Worm (Caenorhabditis elegans) whole organism, mixed stage, embryonic: Measurements from ENCODE around the gene dgtr-1.

Source experiments
- bed-3 ChIP-seq: fragments of 200-800 bp; sonication (Bioruptor generic); optimal IDR thresholded peaks from 3 replicates; lab custom pipeline; 2018; ENCODE audit warnings: mild to moderate bottlenecking, missing genetic modification characterization, moderate library complexity, missing compliant biosample characterization
- ces-1 ChIP-seq: fragments of 150-350 bp; optimal IDR thresholded peaks from 2 replicates; lab custom pipeline; 2014; ENCODE audit warnings: missing biosample characterization, missing genetic modification reagents, missing genetic modification characterization
- elt-1 ChIP-seq: sonication (generic microtip); optimal IDR thresholded peaks from 2 replicates; lab custom pipeline; 2017; ENCODE audit warnings: missing genetic modification characterization, mild to moderate bottlenecking, missing compliant biosample characterization, antibody characterized with exemption, moderate library complexity, borderline replicate concordance; ENCODE audit not compliant: insufficient read depth
- mab-5 ChIP-seq: fragments of 150-350 bp; optimal IDR thresholded peaks from 2 replicates; lab custom pipeline; 2014; ENCODE audit warnings: missing biosample characterization, missing genetic modification characterization
- nhr-12 ChIP-seq: fragments of 150-350 bp; optimal IDR thresholded peaks from 2 replicates; lab custom pipeline; 2014; ENCODE audit warnings: missing biosample characterization, missing genetic modification characterization
- nhr-237 ChIP-seq: fragments of 150-350 bp; optimal IDR thresholded peaks from 2 replicates; lab custom pipeline; 2014; ENCODE audit warnings: missing biosample characterization, missing genetic modification characterization
- nhr-28 ChIP-seq: fragments of 150-350 bp; optimal IDR thresholded peaks from 2 replicates; lab custom pipeline; 2014; ENCODE audit warnings: missing biosample characterization, missing genetic modification characterization
- snpc-4 ChIP-seq: fragments of 150-350 bp; optimal IDR thresholded peaks from 2 replicates; lab custom pipeline; 2014; ENCODE audit warnings: missing biosample characterization, missing genetic modification characterization
- sptf-1 ChIP-seq: sonication (generic microtip); optimal IDR thresholded peaks from 2 replicates; lab custom pipeline; 2017; ENCODE audit warnings: mild to moderate bottlenecking, missing genetic modification characterization, moderate library complexity, missing compliant biosample characterization
- ztf-11 ChIP-seq: fragments of 150-350 bp; optimal IDR thresholded peaks from 2 replicates; lab custom pipeline; 2014; ENCODE audit warnings: missing biosample characterization, missing genetic modification characterization

DNA sequence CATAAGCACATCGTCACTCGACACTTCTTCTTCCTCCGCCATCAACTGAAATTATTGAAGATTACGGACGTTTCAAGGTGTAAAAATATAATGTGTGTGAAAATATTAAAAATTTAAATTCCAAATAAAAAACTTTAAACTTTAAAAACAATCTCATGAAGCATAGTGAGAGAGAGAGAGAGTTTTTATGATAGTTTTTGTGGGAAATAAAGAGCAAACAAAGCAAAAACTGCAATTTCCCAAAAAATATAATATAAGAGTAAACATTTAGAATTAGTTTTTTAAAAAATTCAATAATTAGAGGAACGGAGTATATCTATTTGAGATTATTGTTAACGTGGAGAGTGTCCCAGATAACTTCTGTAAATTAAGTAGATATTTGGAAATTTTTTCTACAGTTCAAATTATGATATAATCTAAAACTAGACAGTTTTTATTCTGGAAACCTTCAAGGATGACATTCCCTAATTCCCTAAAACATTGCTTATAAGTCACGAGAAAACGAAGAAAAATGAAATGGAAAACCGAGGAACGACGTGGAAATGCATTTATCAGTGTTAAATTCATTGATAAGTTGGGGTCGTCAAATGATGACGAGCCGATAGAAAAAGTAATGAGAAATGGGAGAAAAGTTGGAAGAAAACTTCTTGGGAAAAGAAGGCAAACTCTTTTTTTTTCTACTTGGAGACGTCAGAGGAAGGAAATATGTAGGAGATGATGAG, 49.7 kb downstream of the dgtr-1 start, which contains the start of gene dre-1:
- no peak for TF ChIP-seq nhr-237 (tag; lab: Kevin White, UChicago)
- TF ChIP-seq bed-3 (GFP tag; lab: Kevin White, UChicago) = no peak
- TF ChIP-seq nhr-28 (tag; lab: Kevin White, UChicago) = no peak
- TF ChIP-seq ztf-11 (tag; lab: Kevin White, UChicago) = no peak
- TF ChIP-seq ces-1 (GFP tag; lab: Kevin White, UChicago) = no peak
- TF ChIP-seq elt-1 (tag; lab: Kevin White, UChicago) = no peak
- no peak for TF ChIP-seq nhr-12 (tag; lab: Kevin White, UChicago)
- no peak for TF ChIP-seq mab-5 (tag; lab: Kevin White, UChicago)
- no peak for TF ChIP-seq sptf-1
- no peak for TF ChIP-seq snpc-4 (tag; lab: Kevin White, UChicago)
